Fruit fly (Drosophila melanogaster): ENCODE measurements around the gene CG5906.
A peak's percentile ranks its signal among the peaks of the same experiment; 100 is the strongest.

CG5906 gene

dm6 chr3L:11825560-11826153, 45.4 kb downstream of the CG5906 start, which contains the start of gene CG32095:
TSS of gene CG32095 (minus strand) at chr3L:11825732.
- TF ChIP-seq Nf-YB (GFP tag; optimal IDR thresholded peaks at IDR 0.05) (peak; percentile 78), CG9609 (GFP tag; optimal IDR thresholded peaks at IDR 0.05) (no peak), CG12219 (GFP tag; optimal IDR thresholded peaks at IDR 0.05) (no peak), Trl (optimal IDR thresholded peaks at IDR 0.05) (no peak), Trl (GFP tag; optimal IDR thresholded peaks at IDR 0.05) (no peak), Dref (GFP tag; IDR thresholded peaks at IDR 0.05) (peak; percentile 74), tio (GFP tag; optimal IDR thresholded peaks at IDR 0.05) (no peak), CG16813 (GFP tag; IDR thresholded peaks at IDR 0.05; ENCODE audit: partially characterized antibody) (peak; percentile 76), org-1 (GFP tag; optimal IDR thresholded peaks at IDR 0.05) (no peak), Doc3 (GFP tag; IDR thresholded peaks at IDR 0.05; ENCODE audit: partially characterized antibody) (peak; percentile 80), HLH54F (GFP tag; optimal IDR thresholded peaks at IDR 0.05) (no peak), Med (GFP tag) (peak; percentile 24), CG10267 (tag; optimal IDR thresholded peaks at IDR 0.05) (peak; percentile 18), hbn (GFP tag; IDR thresholded peaks at IDR 0.05; ENCODE audit: partially characterized antibody) (peak; percentile 74), ato (GFP tag; IDR thresholded peaks at IDR 0.05; ENCODE audit: partially characterized antibody) (peak; percentile 66; the same call in 1 of the 2 replicates), pzg (GFP tag; optimal IDR thresholded peaks at IDR 0.05) (peak; percentile 36), HLH4C (GFP tag; IDR thresholded peaks at IDR 0.05; ENCODE audit: partially characterized antibody) (peak; percentile 72; the same call in 2 of the 3 replicates), vnd (GFP tag; IDR thresholded peaks at IDR 0.05; ENCODE audit: partially characterized antibody) (peak; percentile 66; the same call in 2 of the 3 replicates), Sox100B (GFP tag; optimal IDR thresholded peaks at IDR 0.05) (no peak), CG15479 (GFP tag; optimal IDR thresholded peaks at IDR 0.05) (no peak), CG16779 (GFP tag; IDR thresholded peaks at IDR 0.05) (no peak), knrl (GFP tag; IDR thresholded peaks at IDR 0.05; ENCODE audit: partially characterized antibody) (peak; percentile 70; the same call in 2 of the 3 replicates), CG6791 (GFP tag; IDR thresholded peaks at IDR 0.05; ENCODE audit: partially characterized antibody) (peak; percentile 78), Scr (GFP tag; IDR thresholded peaks at IDR 0.05; ENCODE audit: partially characterized antibody) (peak; percentile 87), crc (GFP tag; optimal IDR thresholded peaks at IDR 0.05) (no peak), CG34224 (GFP tag; IDR thresholded peaks at IDR 0.05; ENCODE audit: partially characterized antibody) (peak; percentile 80), gfzf (GFP tag; optimal IDR thresholded peaks at IDR 0.05) (peak; percentile 46), lbe (GFP tag; optimal IDR thresholded peaks at IDR 0.05) (no peak), CG14441 (GFP tag; IDR thresholded peaks at IDR 0.05) (no peak), CG1603 (tag; optimal IDR thresholded peaks at IDR 0.05) (peak; percentile 22), CG2712 (tag; optimal IDR thresholded peaks at IDR 0.05) (peak; percentile 11), run (tag; optimal IDR thresholded peaks at IDR 0.05) (no peak), phol (tag; optimal IDR thresholded peaks at IDR 0.05) (peak; percentile 12), hb (GFP tag; IDR thresholded peaks at IDR 0.05; ENCODE audit: partially characterized antibody) (peak; percentile 51; the same call in 1 of the 3 replicates), E2f2 (GFP tag; IDR thresholded peaks at IDR 0.05) (peak; percentile 54), dysf (GFP tag; IDR thresholded peaks at IDR 0.05) (no peak), trem (tag; optimal IDR thresholded peaks at IDR 0.05) (peak; percentile 75), tap (tag; optimal IDR thresholded peaks at IDR 0.05) (no peak), Nf-YC (tag; optimal IDR thresholded peaks at IDR 0.05) (peak; percentile 80), Lhr (GFP tag; optimal IDR thresholded peaks at IDR 0.05) (no peak), amos (GFP tag; IDR thresholded peaks at IDR 0.05; ENCODE audit: partially characterized antibody) (peak; percentile 86), danr (GFP tag; IDR thresholded peaks at IDR 0.05) (no peak), nom (GFP tag; optimal IDR thresholded peaks at IDR 0.05) (peak; percentile 12), dmrt99B (tag; optimal IDR thresholded peaks at IDR 0.05) (no peak), CG13894 (tag; optimal IDR thresholded peaks at IDR 0.05) (no peak), bbx (GFP tag; IDR thresholded peaks at IDR 0.05; ENCODE audit: partially characterized antibody) (peak; percentile 82), Dbx (GFP tag; IDR thresholded peaks at IDR 0.05) (no peak), row (GFP tag; IDR thresholded peaks at IDR 0.05) (peak; percentile 13; the same call in 1 of the 3 replicates)
